Fruit fly (Drosophila melanogaster) whole organism, embryonic: ENCODE measurements around the gene Osi12.

Experiments
- CG17186 ChIP-seq: fragments of 200-800 bp; sonication (Bioruptor generic); optimal IDR thresholded peaks from 3 replicates; lab custom pipeline; 2017; ENCODE audit warnings: missing biosample characterization, missing genetic modification reagents, missing genetic modification characterization
- Poxn ChIP-seq: fragments of 200-800 bp; sonication (Bioruptor generic); IDR thresholded peaks from 2 replicates; pipeline ENCODE4 v1.3.6; 2022; ENCODE audit warnings: missing biosample characterization, missing genetic modification characterization
- gce ChIP-seq: fragments of 200-800 bp; sonication (Bioruptor generic); IDR thresholded peaks from 3 replicates; pipeline ENCODE4 v1.3.6; 2022; ENCODE audit warnings: missing biosample characterization, missing genetic modification characterization
- vnd ChIP-seq: fragments of 200-800 bp; sonication (Bioruptor generic); IDR thresholded peaks from 3 replicates; pipeline ENCODE4 v1.3.6; 2022; ENCODE audit warnings: missing biosample characterization, missing genetic modification characterization; ENCODE audit not compliant: partially characterized antibody

DNA sequence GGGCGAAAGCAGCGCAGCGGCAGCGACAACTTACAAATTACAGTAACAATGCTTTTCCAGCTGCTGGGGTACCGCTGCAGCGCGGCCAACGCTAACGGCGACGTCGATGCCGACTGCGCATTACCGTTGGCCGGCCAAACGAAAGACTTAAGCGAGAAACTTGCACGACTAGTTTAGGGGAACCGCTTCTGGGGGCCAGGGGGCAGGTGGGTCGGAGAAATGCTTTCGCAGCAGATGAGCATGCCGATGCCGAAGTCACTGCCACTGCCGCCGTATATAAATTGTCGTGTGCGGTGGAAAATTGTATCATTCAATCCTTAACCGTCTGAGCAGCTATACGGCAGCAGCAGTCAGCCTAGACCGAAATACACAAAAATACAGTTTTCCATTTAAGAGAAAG lies 29.6 kb upstream of the Osi12 start, which contains the start of gene Osi7:
- TF ChIP-seq vnd (GFP tag; lab: Robert Waterston, UW) (no peak), CG17186 (GFP tag; lab: Kevin White, UChicago) (no peak), Poxn (GFP tag; lab: Robert Waterston, UW) (no peak), gce (no peak)
